Fruit fly (Drosophila melanogaster): ENCODE data around the gene CG43092.

CG43092 gene

dm6 chr3R:22753895-22754774 lies 15.3 kb downstream of the CG43092 start (continued):
- TF ChIP-seq CG17361 (GFP tag; IDR thresholded peaks at IDR 0.05), result peak; percentile 91
- no peak for TF ChIP-seq fru (optimal IDR thresholded peaks at IDR 0.05)
- TF ChIP-seq CG7963 (GFP tag; IDR thresholded peaks at IDR 0.05; ENCODE audit: partially characterized antibody), result no peak
- TF ChIP-seq ac (GFP tag; optimal IDR thresholded peaks at IDR 0.05), result no peak
- peak; percentile 78 for TF ChIP-seq Dbx (GFP tag; IDR thresholded peaks at IDR 0.05)
- peak; percentile 13 for TF ChIP-seq Mes4 (GFP tag; optimal IDR thresholded peaks at IDR 0.05)
- TF ChIP-seq CG5245 (GFP tag; optimal IDR thresholded peaks at IDR 0.05), result peak; percentile 33
- no peak for TF ChIP-seq Max (GFP tag; optimal IDR thresholded peaks at IDR 0.05)
- no peak for TF ChIP-seq NK7.1 (GFP tag; optimal IDR thresholded peaks at IDR 0.05)
- TF ChIP-seq CG10462 (GFP tag; optimal IDR thresholded peaks at IDR 0.05), result no peak
- TF ChIP-seq CG18599 (GFP tag; optimal IDR thresholded peaks at IDR 0.05), result peak; percentile 23
- TF ChIP-seq CG6813 (GFP tag; optimal IDR thresholded peaks at IDR 0.05), result peak; percentile 51
- no peak for TF ChIP-seq gt (GFP tag; IDR thresholded peaks at IDR 0.05)
- TF ChIP-seq ash1 (GFP tag; optimal IDR thresholded peaks at IDR 0.05), result no peak
- TF ChIP-seq CG8281 (tag; optimal IDR thresholded peaks at IDR 0.05), result peak; percentile 39
- TF ChIP-seq ssp (GFP tag; IDR thresholded peaks at IDR 0.05), result peak; percentile 37; the same call in 1 of the 2 replicates
- peak; percentile 67 for TF ChIP-seq CG17359 (tag; optimal IDR thresholded peaks at IDR 0.05)
- TF ChIP-seq CG5180 (GFP tag; optimal IDR thresholded peaks at IDR 0.05), result peak; percentile 11
- TF ChIP-seq caup (GFP tag; optimal IDR thresholded peaks at IDR 0.05; ENCODE audit: severe bottlenecking), result peak; percentile 9
- TF ChIP-seq CG9609 (GFP tag; optimal IDR thresholded peaks at IDR 0.05), result no peak
- no peak for TF ChIP-seq CG30431 (GFP tag; optimal IDR thresholded peaks at IDR 0.05)
- TF ChIP-seq tx (GFP tag; optimal IDR thresholded peaks at IDR 0.05), result no peak
- 0 out of 3 replicates have a peak, but pooled peaks have one; percentile 17 for TF ChIP-seq HLH4C (GFP tag; IDR thresholded peaks at IDR 0.05; ENCODE audit: partially characterized antibody)
- TF ChIP-seq tgo (GFP tag; IDR thresholded peaks at IDR 0.05), result peak; percentile 43; the same call in 2 of the 3 replicates
- TF ChIP-seq pb (GFP tag; optimal IDR thresholded peaks at IDR 0.05), result no peak
- no peak for TF ChIP-seq CG4404 (GFP tag; IDR thresholded peaks at IDR 0.05)
- no peak for TF ChIP-seq fd102C (GFP tag; optimal IDR thresholded peaks at IDR 0.05)
- no peak; the same call in 1 of the 2 replicates for TF ChIP-seq ro (GFP tag; IDR thresholded peaks at IDR 0.05)
- TF ChIP-seq kay (GFP tag; optimal IDR thresholded peaks at IDR 0.05), result no peak
- no peak for TF ChIP-seq CG6683 (GFP tag; optimal IDR thresholded peaks at IDR 0.05)
- no peak; the same call in none of the 2 replicates for TF ChIP-seq CG14667 (GFP tag; IDR thresholded peaks at IDR 0.05)
- no peak for TF ChIP-seq psq (GFP tag; optimal IDR thresholded peaks at IDR 0.05)
- TF ChIP-seq CG8290 (GFP tag; optimal IDR thresholded peaks at IDR 0.05), result no peak
- peak in 1 of 2 experiments; percentile 73 for TF ChIP-seq CG8290 (tag; optimal IDR thresholded peaks at IDR 0.05)
- TF ChIP-seq CG10321 (GFP tag; IDR thresholded peaks at IDR 0.05), result no peak
- TF ChIP-seq CG17328 (GFP tag; IDR thresholded peaks at IDR 0.05), result peak; percentile 68
- TF ChIP-seq lmd (GFP tag; IDR thresholded peaks at IDR 0.05), result peak; percentile 54
- TF ChIP-seq CG4424 (GFP tag; optimal IDR thresholded peaks at IDR 0.05), result peak; percentile 64
- TF ChIP-seq CG10543 (GFP tag; optimal IDR thresholded peaks at IDR 0.05), result peak; percentile 90
- peak; percentile 48 for TF ChIP-seq crc (GFP tag; optimal IDR thresholded peaks at IDR 0.05)
- no peak for TF ChIP-seq tup (GFP tag; optimal IDR thresholded peaks at IDR 0.05)
- no peak for TF ChIP-seq CG31365 (tag; optimal IDR thresholded peaks at IDR 0.05)
- TF ChIP-seq bsh (GFP tag; optimal IDR thresholded peaks at IDR 0.05), result peak in 1 of 2 experiments; percentile 54
- peak; percentile 41 for TF ChIP-seq CG9817 (tag; optimal IDR thresholded peaks at IDR 0.05)
- peak; percentile 61 to 66 for TF ChIP-seq Trl (optimal IDR thresholded peaks at IDR 0.05)
- TF ChIP-seq Trl (GFP tag; optimal IDR thresholded peaks at IDR 0.05), result peak; percentile 22
- no peak; the same call in none of the 3 replicates for TF ChIP-seq CG34422 (GFP tag; IDR thresholded peaks at IDR 0.05)
- TF ChIP-seq dm (GFP tag; optimal IDR thresholded peaks at IDR 0.05), result peak; percentile 8
- no peak for TF ChIP-seq Lpt (GFP tag; optimal IDR thresholded peaks at IDR 0.05)
- TF ChIP-seq CG13296 (GFP tag; optimal IDR thresholded peaks at IDR 0.05), result peak; percentile 16

All from whole organism, embryonic.